Worm (Caenorhabditis elegans) whole organism, mixed stage, embryonic: ENCODE data around the gene F42G4.2.

Experiments used
- M03D4.4 ChIP-seq: sonication (generic microtip); optimal IDR thresholded peaks from 2 replicates; lab custom pipeline; 2017; ENCODE audit warnings: mild to moderate bottlenecking, missing genetic modification characterization, missing compliant biosample characterization
- bed-3 ChIP-seq: fragments of 200-800 bp; sonication (Bioruptor generic); optimal IDR thresholded peaks from 3 replicates; lab custom pipeline; 2018; ENCODE audit warnings: mild to moderate bottlenecking, missing genetic modification characterization, moderate library complexity, missing compliant biosample characterization
- blmp-1 ChIP-seq: fragments of 150-350 bp; optimal IDR thresholded peaks from 2 replicates; lab custom pipeline; 2014; ENCODE audit warnings: missing biosample characterization, missing genetic modification characterization
- ceh-39 ChIP-seq: fragments of 150-350 bp; optimal IDR thresholded peaks from 2 replicates; lab custom pipeline; 2014; ENCODE audit warnings: missing biosample characterization, missing genetic modification characterization
- ceh-43 ChIP-seq: fragments of 200-800 bp; sonication (Bioruptor generic); optimal IDR thresholded peaks from 2 replicates; lab custom pipeline; 2018; ENCODE audit warnings: mild to moderate bottlenecking, missing genetic modification characterization, moderate library complexity, missing compliant biosample characterization
- ceh-83 ChIP-seq: fragments of 200-800 bp; sonication (Bioruptor generic); optimal IDR thresholded peaks from 2 replicates; lab custom pipeline; 2018; ENCODE audit warnings: mild to moderate bottlenecking, missing genetic modification characterization, missing compliant biosample characterization
- ces-1 ChIP-seq: fragments of 150-350 bp; optimal IDR thresholded peaks from 2 replicates; lab custom pipeline; 2014; ENCODE audit warnings: missing biosample characterization, missing genetic modification reagents, missing genetic modification characterization
- cnd-1 ChIP-seq: fragments of 200-800 bp; sonication (Bioruptor generic); optimal IDR thresholded peaks from 2 replicates; lab custom pipeline; 2018; ENCODE audit warnings: mild to moderate bottlenecking, missing genetic modification characterization, missing compliant biosample characterization
- drap-1 ChIP-seq: fragments of 200-800 bp; sonication (Bioruptor generic); optimal IDR thresholded peaks from 3 replicates; lab custom pipeline; 2018; ENCODE audit warnings: mild to moderate bottlenecking, missing genetic modification characterization, missing compliant biosample characterization
- elt-1 ChIP-seq: sonication (generic microtip); optimal IDR thresholded peaks from 2 replicates; lab custom pipeline; 2017; ENCODE audit warnings: missing genetic modification characterization, mild to moderate bottlenecking, missing compliant biosample characterization, antibody characterized with exemption, moderate library complexity, borderline replicate concordance; ENCODE audit not compliant: insufficient read depth
- flh-1 ChIP-seq: fragments of 200-800 bp; sonication (Bioruptor generic); optimal IDR thresholded peaks from 2 replicates; lab custom pipeline; 2018; ENCODE audit warnings: mild to moderate bottlenecking, missing genetic modification characterization, moderate library complexity, missing compliant biosample characterization
- ham-2 ChIP-seq: fragments of 200-800 bp; sonication (Bioruptor generic); optimal IDR thresholded peaks from 2 replicates; lab custom pipeline; 2018; ENCODE audit warnings: mild to moderate bottlenecking, missing genetic modification characterization, missing compliant biosample characterization
- hlh-1 ChIP-seq: fragments of 150-350 bp; optimal IDR thresholded peaks from 2 replicates; lab custom pipeline; 2014; ENCODE audit warnings: missing biosample characterization, missing genetic modification reagents, missing genetic modification characterization
- lin-13 ChIP-seq: fragments of 150-350 bp; optimal IDR thresholded peaks from 2 replicates; lab custom pipeline; 2014; ENCODE audit warnings: missing biosample characterization, missing genetic modification characterization
- lin-32 ChIP-seq: fragments of 200-800 bp; sonication (Bioruptor generic); optimal IDR thresholded peaks from 2 replicates; lab custom pipeline; 2018; ENCODE audit warnings: mild to moderate bottlenecking, missing genetic modification characterization, missing compliant biosample characterization
- lsy-2 ChIP-seq: fragments of 150-350 bp; optimal IDR thresholded peaks from 2 replicates; lab custom pipeline; 2014; ENCODE audit warnings: missing biosample characterization, missing genetic modification characterization
- mab-5 ChIP-seq: fragments of 150-350 bp; optimal IDR thresholded peaks from 2 replicates; lab custom pipeline; 2014; ENCODE audit warnings: missing biosample characterization, missing genetic modification characterization
- mls-2 ChIP-seq: sonication (generic microtip); optimal IDR thresholded peaks from 2 replicates; lab custom pipeline; 2016; ENCODE audit warnings: mild to moderate bottlenecking, missing genetic modification characterization, moderate library complexity, missing compliant biosample characterization
- nhr-237 ChIP-seq: fragments of 150-350 bp; optimal IDR thresholded peaks from 2 replicates; lab custom pipeline; 2014; ENCODE audit warnings: missing biosample characterization, missing genetic modification characterization
- nhr-28 ChIP-seq: fragments of 150-350 bp; optimal IDR thresholded peaks from 2 replicates; lab custom pipeline; 2014; ENCODE audit warnings: missing biosample characterization, missing genetic modification characterization
- nhr-76 ChIP-seq: sonication (generic microtip); optimal IDR thresholded peaks from 2 replicates; lab custom pipeline; 2017; ENCODE audit warnings: missing biosample characterization, missing genetic modification characterization
- pha-4 ChIP-seq: fragments of 150-350 bp; optimal IDR thresholded peaks from 2 replicates; lab custom pipeline; 2018; ENCODE audit warnings: missing biosample characterization, missing genetic modification reagents, missing genetic modification characterization
- sem-2 ChIP-seq: fragments of 200-800 bp; sonication (Bioruptor generic); optimal IDR thresholded peaks from 2 replicates; lab custom pipeline; 2018; ENCODE audit warnings: mild to moderate bottlenecking, missing genetic modification characterization, missing compliant biosample characterization
- sptf-1 ChIP-seq: sonication (generic microtip); optimal IDR thresholded peaks from 2 replicates; lab custom pipeline; 2017; ENCODE audit warnings: mild to moderate bottlenecking, missing genetic modification characterization, moderate library complexity, missing compliant biosample characterization
- tbx-8 ChIP-seq: fragments of 200-800 bp; sonication (Bioruptor generic); optimal IDR thresholded peaks from 2 replicates; lab custom pipeline; 2018; ENCODE audit warnings: mild to moderate bottlenecking, missing genetic modification characterization, moderate library complexity, missing compliant biosample characterization
- unc-120 ChIP-seq: sonication (generic microtip); optimal IDR thresholded peaks from 2 replicates; lab custom pipeline; 2017; ENCODE audit warnings: missing genetic modification characterization, missing compliant biosample characterization; ENCODE audit not compliant: poor library complexity, severe bottlenecking
- unc-62 ChIP-seq: fragments of 150-350 bp; optimal IDR thresholded peaks from 2 replicates; lab custom pipeline; 2014; ENCODE audit warnings: missing biosample characterization, missing genetic modification reagents, missing genetic modification characterization
- zip-8 ChIP-seq: fragments of 150-350 bp; optimal IDR thresholded peaks from 2 replicates; lab custom pipeline; 2014; ENCODE audit warnings: missing biosample characterization, missing genetic modification characterization

The F42G4.2 gene

ce11 chrII:13006283-13006682 lies 41.4 kb upstream of the F42G4.2 start:
- TF ChIP-seq lin-32 (GFP tag; lab: Kevin White, UChicago), result no peak
- TF ChIP-seq tbx-8, result no peak
- no peak for TF ChIP-seq nhr-28 (tag; lab: Kevin White, UChicago)
- no peak for TF ChIP-seq elt-1 (tag; lab: Kevin White, UChicago)
- TF ChIP-seq sem-2 (GFP tag; lab: Kevin White, UChicago), result no peak
- no peak for TF ChIP-seq ceh-43 (GFP tag; lab: Kevin White, UChicago)
- TF ChIP-seq zip-8, result no peak
- TF ChIP-seq lin-13 (tag; lab: Kevin White, UChicago), result no peak
- no peak for TF ChIP-seq ceh-83 (GFP tag; lab: Kevin White, UChicago)
- TF ChIP-seq pha-4, result no peak
- TF ChIP-seq blmp-1 (tag; lab: Kevin White, UChicago), result no peak
- no peak for TF ChIP-seq ceh-39 (tag; lab: Kevin White, UChicago)
- no peak for TF ChIP-seq flh-1
- TF ChIP-seq M03D4.4, result no peak
- no peak for TF ChIP-seq cnd-1 (tag; lab: Kevin White, UChicago)
- TF ChIP-seq, all 35 proteins: peak for 0

- TF ChIP-seq hlh-1 (peak; percentile 91), M03D4.4 (no peak), cnd-1 (tag; lab: Kevin White, UChicago) (no peak), unc-120 (peak; percentile 17), unc-62 (GFP tag; lab: Kevin White, UChicago) (peak; percentile 6)
- TF ChIP-seq, all 35 proteins: peak for 3
Observed at ce11 chrII:13007717-13008461, 39.8 kb upstream of the F42G4.2 start, which contains the start of gene oig-2. TSS of gene oig-2 (minus strand) at chrII:13008164.

DNA sequence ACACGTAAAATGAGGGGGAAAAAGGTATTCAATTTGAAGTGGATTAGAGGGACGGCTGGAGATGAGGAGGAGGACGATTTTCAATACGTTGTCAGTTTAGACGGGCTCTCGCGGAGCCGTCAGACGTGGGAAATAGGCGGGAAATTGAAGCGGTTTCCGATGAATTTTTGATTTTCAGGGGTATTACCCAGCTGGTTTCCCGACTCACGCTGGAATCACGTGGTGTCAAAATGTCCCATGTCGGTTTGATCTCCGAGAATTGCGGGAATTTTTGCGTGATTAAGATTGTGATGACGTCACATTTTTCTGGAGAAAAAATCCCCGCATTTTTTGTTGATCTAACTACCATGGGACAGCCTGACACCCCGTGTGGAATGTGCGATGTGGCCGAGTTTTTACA lies 35.0 kb upstream of the F42G4.2 start:
- TF ChIP-seq sptf-1 (no peak), pha-4 (no peak), zip-8 (peak; percentile 46), mab-5 (tag; lab: Kevin White, UChicago) (no peak), lsy-2 (no peak)

DNA sequence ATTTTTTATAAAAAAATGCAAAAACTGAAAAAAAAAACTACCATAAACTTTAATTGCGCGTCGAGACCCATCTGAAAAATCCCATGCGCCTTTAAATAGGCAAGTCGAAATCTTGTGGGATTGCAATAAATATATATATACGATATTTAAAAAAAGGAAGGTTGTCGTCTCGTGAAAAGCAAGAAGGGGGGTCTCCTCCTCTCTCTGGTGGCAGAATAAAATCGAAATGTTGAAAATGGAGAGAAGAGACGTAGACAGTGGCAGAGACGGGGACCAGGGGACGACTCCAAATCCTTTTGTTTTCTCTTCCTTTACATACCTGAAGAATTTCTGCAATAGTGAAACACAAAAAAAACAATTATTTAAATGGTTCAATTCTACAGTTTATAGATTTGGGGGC lies 33.7 kb upstream of the F42G4.2 start, which contains the start of gene F18A11.5:
Gene F18A11.5, minus strand, starts transcription at position 321 of the 400 bp plus-strand sequence.
- TF ChIP-seq lin-32 (GFP tag; lab: Kevin White, UChicago) (no peak), mab-5 (tag; lab: Kevin White, UChicago) (no peak), ceh-43 (GFP tag; lab: Kevin White, UChicago) (no peak), sem-2 (GFP tag; lab: Kevin White, UChicago) (no peak), M03D4.4 (no peak)

- TF ChIP-seq lsy-2 (peak; percentile 2), ces-1 (GFP tag; lab: Kevin White, UChicago) (peak; percentile 5)
Observed at ce11 chrII:13016381-13016780, 31.3 kb upstream of the F42G4.2 start.

DNA sequence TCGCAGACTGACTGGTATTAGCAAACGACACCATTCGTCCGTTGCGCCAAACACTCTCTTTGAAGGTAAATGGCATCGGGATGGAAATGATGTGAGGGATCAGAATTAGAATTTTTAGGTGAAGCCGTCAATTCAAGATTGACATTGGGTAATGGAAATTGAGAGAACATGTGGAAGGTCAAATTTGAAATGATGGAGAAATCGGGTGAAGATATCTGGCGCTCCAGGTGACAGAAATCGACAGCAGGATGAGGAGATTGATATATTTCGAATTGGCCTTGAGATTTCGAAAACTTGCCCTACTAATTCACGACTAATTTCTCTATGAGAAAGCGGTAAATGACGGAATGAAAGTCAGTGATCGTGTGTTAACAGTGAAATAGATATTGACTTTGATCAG lies 25.2 kb upstream of the F42G4.2 start:
- TF ChIP-seq lin-13 (tag; lab: Kevin White, UChicago) (no peak), zip-8 (no peak), tbx-8 (no peak), hlh-1 (no peak)

DNA sequence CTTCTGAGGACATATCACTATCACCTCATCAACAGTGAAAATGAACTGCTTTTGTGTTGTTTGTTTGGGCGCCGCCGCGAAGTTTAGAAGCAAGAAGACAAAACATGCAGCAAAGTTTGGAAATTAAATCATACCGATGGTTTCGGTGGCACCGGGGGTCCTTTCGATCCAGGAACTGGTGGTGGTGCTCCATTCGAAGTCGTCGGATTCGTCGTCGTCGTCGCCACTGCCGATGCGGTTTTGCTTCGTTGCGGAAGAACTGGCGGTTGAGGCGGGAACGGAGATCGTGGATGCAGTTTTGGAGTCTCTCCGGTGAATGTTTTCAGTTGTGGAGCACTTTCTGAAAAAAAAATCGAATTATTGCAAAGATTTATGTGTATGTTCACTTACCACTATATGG lies 24.2 kb upstream of the F42G4.2 start:
- TF ChIP-seq unc-62 (GFP tag; lab: Kevin White, UChicago) (no peak), mls-2 (tag; lab: Kevin White, UChicago) (no peak), hlh-1 (no peak), nhr-28 (tag; lab: Kevin White, UChicago) (no peak), ceh-83 (GFP tag; lab: Kevin White, UChicago) (no peak), unc-120 (no peak), cnd-1 (tag; lab: Kevin White, UChicago) (no peak), nhr-237 (tag; lab: Kevin White, UChicago) (no peak), ham-2 (GFP tag; lab: Kevin White, UChicago) (no peak), nhr-76 (no peak), drap-1 (GFP tag; lab: Kevin White, UChicago) (no peak), ceh-43 (GFP tag; lab: Kevin White, UChicago) (no peak), lin-13 (tag; lab: Kevin White, UChicago) (no peak), bed-3 (GFP tag; lab: Kevin White, UChicago) (no peak), lsy-2 (no peak), sptf-1 (no peak)
- TF ChIP-seq, all 35 proteins: peak for 0
